Fruit fly (Drosophila melanogaster): ENCODE results near the gene CG9119.

dm6 chr3L:1166266-1166665 lies 38.3 kb downstream of the CG9119 start:
- TF ChIP-seq CG8478 (optimal IDR thresholded peaks at IDR 0.05): no peak
- no peak for TF ChIP-seq CTCF (optimal IDR thresholded peaks at IDR 0.05)
